Fruit fly (Drosophila melanogaster) whole organism, embryonic: ENCODE measurements around the gene PAPLA1.

Experiments
- Aef1 ChIP-seq: fragments of 200-800 bp; sonication (Bioruptor generic); IDR thresholded peaks from 3 replicates; pipeline ENCODE4 v1.3.6; 2022; ENCODE audit warnings: missing biosample characterization, missing genetic modification characterization
- Atf6 ChIP-seq: fragments of 200-800 bp; sonication (Bioruptor generic); IDR thresholded peaks from 2 replicates; pipeline ENCODE4 v1.3.6; 2022; ENCODE audit warnings: missing biosample characterization, missing genetic modification characterization
- Awh ChIP-seq: fragments of 200-800 bp; sonication (Bioruptor generic); IDR thresholded peaks from 2 replicates; pipeline ENCODE4, ENCODE4 v1.3.6; 2022; ENCODE audit warnings: missing biosample characterization, missing genetic modification characterization
- Blimp-1 ChIP-seq: fragments of 200-800 bp; sonication (Bioruptor generic); optimal IDR thresholded peaks from 3 replicates; lab custom pipeline; 2018; ENCODE audit warnings: missing biosample characterization, missing genetic modification characterization, mild to moderate bottlenecking, moderate library complexity, missing genetic modification reagents
- CG10321 ChIP-seq: fragments of 200-800 bp; sonication (Bioruptor generic); IDR thresholded peaks from 2 replicates; pipeline ENCODE4 v1.3.6; 2022; ENCODE audit warnings: missing biosample characterization, missing genetic modification characterization
- CG11456 ChIP-seq: fragments of 200-800 bp; sonication (Bioruptor generic); IDR thresholded peaks from 3 replicates; pipeline ENCODE4 v1.3.6; 2022; ENCODE audit warnings: missing biosample characterization, missing genetic modification characterization
- CG12769 ChIP-seq: fragments of 200-800 bp; sonication (Bioruptor generic); optimal IDR thresholded peaks from 2 replicates; lab custom pipeline; 2019; ENCODE audit warnings: missing biosample characterization, mild to moderate bottlenecking, missing genetic modification characterization, moderate library complexity
- CG13287 ChIP-seq: fragments of 200-800 bp; sonication (Bioruptor generic); IDR thresholded peaks from 2 replicates; pipeline ENCODE4 v1.3.6; 2022; ENCODE audit warnings: missing biosample characterization, missing genetic modification characterization; ENCODE audit not compliant: partially characterized antibody
- CG13894 ChIP-seq: fragments of 200-800 bp; sonication (Bioruptor generic); optimal IDR thresholded peaks from 3 replicates; lab custom pipeline; 2018; ENCODE audit warnings: missing biosample characterization, mild to moderate bottlenecking, missing genetic modification characterization, moderate library complexity
- CG14860 ChIP-seq: fragments of 200-800 bp; sonication (Bioruptor generic); IDR thresholded peaks from 3 replicates; pipeline ENCODE4 v1.3.6; 2022; ENCODE audit warnings: missing biosample characterization, missing genetic modification characterization; ENCODE audit not compliant: partially characterized antibody
- CG14965 ChIP-seq: fragments of 200-800 bp; sonication (Bioruptor generic); optimal IDR thresholded peaks from 2 replicates; lab custom pipeline; 2016; ENCODE audit warnings: missing biosample characterization, missing genetic modification characterization, borderline replicate concordance
- CG2129 ChIP-seq: fragments of 200-800 bp; sonication (Bioruptor generic); IDR thresholded peaks from 2 replicates; pipeline ENCODE4 v1.3.6; 2022; ENCODE audit warnings: missing biosample characterization, missing genetic modification characterization; ENCODE audit not compliant: partially characterized antibody
- CG4360 ChIP-seq: fragments of 200-800 bp; sonication (Bioruptor generic); IDR thresholded peaks from 2 replicates; pipeline ENCODE4 v1.3.6; 2022; ENCODE audit warnings: missing biosample characterization, missing genetic modification characterization
- CG6765 ChIP-seq: fragments of 200-800 bp; sonication (Bioruptor generic); optimal IDR thresholded peaks from 3 replicates; lab custom pipeline; 2017; ENCODE audit warnings: missing biosample characterization, mild to moderate bottlenecking, missing genetic modification characterization
- CG7987 ChIP-seq: fragments of 200-800 bp; sonication (Bioruptor generic); optimal IDR thresholded peaks from 2 replicates; lab custom pipeline; 2018; ENCODE audit warnings: missing biosample characterization, mild to moderate bottlenecking, missing genetic modification characterization, moderate library complexity
- CG8290 ChIP-seq, 3 experiments: fragments of 200-800 bp; sonication (Bioruptor generic); optimal IDR thresholded peaks; 2 replicates each; lab custom pipeline; 2016 to 2019; ENCODE audit warnings: missing biosample characterization in 3 of 3, missing genetic modification characterization in 3 of 3, mild to moderate bottlenecking in 2 of 3, moderate library complexity in 1 of 3
- CG8924 ChIP-seq: fragments of 200-800 bp; optimal IDR thresholded peaks from 3 replicates; lab custom pipeline; 2019; ENCODE audit warnings: missing biosample characterization, mild to moderate bottlenecking, missing genetic modification characterization, moderate library complexity
- CG9437 ChIP-seq: fragments of 200-800 bp; sonication (Bioruptor generic); optimal IDR thresholded peaks from 2 replicates; lab custom pipeline; 2018; ENCODE audit warnings: missing biosample characterization, mild to moderate bottlenecking, missing genetic modification characterization
- Eip74EF ChIP-seq, 2 experiments: fragments of 200-800 bp in 1 of 2; fragments of >200 bp in 1 of 2; sonication (Bioruptor generic) in 1 of 2; optimal IDR thresholded peaks; 2 replicates each; lab custom pipeline; 2017 to 2019; ENCODE audit warnings: missing biosample characterization in 2 of 2, missing genetic modification characterization in 2 of 2, mild to moderate bottlenecking in 1 of 2, moderate library complexity in 1 of 2
- Hr78 ChIP-seq, 2 experiments: fragments of 200-800 bp in 1 of 2; fragments of >200 bp in 1 of 2; sonication (Bioruptor generic) in 1 of 2; optimal IDR thresholded peaks; 2 replicates each; lab custom pipeline; 2017 to 2019; ENCODE audit warnings: missing biosample characterization in 2 of 2, missing genetic modification characterization in 2 of 2, mild to moderate bottlenecking in 1 of 2, moderate library complexity in 1 of 2
- MTF-1 ChIP-seq: fragments of 200-800 bp; sonication (Bioruptor generic); optimal IDR thresholded peaks from 2 replicates; lab custom pipeline; 2018; ENCODE audit warnings: missing biosample characterization, mild to moderate bottlenecking, missing genetic modification characterization, borderline replicate concordance
- Nf-YC ChIP-seq: fragments of 200-800 bp; optimal IDR thresholded peaks from 3 replicates; lab custom pipeline; 2019; ENCODE audit warnings: missing biosample characterization, mild to moderate bottlenecking, missing genetic modification characterization, moderate library complexity
- Pdp1 ChIP-seq, 2 experiments: fragments of 200-800 bp; sonication (Bioruptor generic); optimal IDR thresholded peaks; 3 replicates each; lab custom pipeline; 2016; ENCODE audit warnings: missing biosample characterization in 2 of 2, missing genetic modification characterization in 2 of 2, mild to moderate bottlenecking in 1 of 2, moderate library complexity in 1 of 2
- Six4 ChIP-seq: fragments of 200-800 bp; sonication (Bioruptor generic); optimal IDR thresholded peaks from 2 replicates; lab custom pipeline; 2016; ENCODE audit warnings: missing biosample characterization, missing genetic modification characterization
- Sox100B ChIP-seq: fragments of 200-800 bp; sonication (Bioruptor generic); optimal IDR thresholded peaks from 3 replicates; lab custom pipeline; 2018; ENCODE audit warnings: missing biosample characterization, mild to moderate bottlenecking, missing genetic modification characterization
- ab ChIP-seq: fragments of 200-800 bp; sonication (Bioruptor generic); optimal IDR thresholded peaks from 2 replicates; lab custom pipeline; 2016; ENCODE audit warnings: missing biosample characterization, missing genetic modification characterization
- abd-A ChIP-seq: fragments of 200-800 bp; sonication (Bioruptor generic); optimal IDR thresholded peaks from 3 replicates; lab custom pipeline; 2019; ENCODE audit warnings: missing biosample characterization, mild to moderate bottlenecking, missing genetic modification characterization, moderate library complexity
- ap ChIP-seq: fragments of 200-800 bp; sonication (Bioruptor generic); IDR thresholded peaks from 2 replicates; pipeline ENCODE4 v1.3.6; 2022; ENCODE audit warnings: missing biosample characterization, missing genetic modification characterization
- ash1 ChIP-seq: fragments of 200-800 bp; sonication (Bioruptor generic); optimal IDR thresholded peaks from 2 replicates; lab custom pipeline; 2018; ENCODE audit warnings: missing biosample characterization, mild to moderate bottlenecking, missing genetic modification characterization
- corto ChIP-seq: fragments of 200-800 bp; sonication (Bioruptor generic); optimal IDR thresholded peaks from 2 replicates; lab custom pipeline; 2016; ENCODE audit warnings: missing biosample characterization, mild to moderate bottlenecking, missing genetic modification characterization, moderate library complexity
- crol ChIP-seq: fragments of 200-800 bp; sonication (Bioruptor generic); IDR thresholded peaks from 2 replicates; pipeline ENCODE4 v1.3.6; 2022; ENCODE audit warnings: missing biosample characterization, missing genetic modification characterization
- cwo ChIP-seq: fragments of 200-800 bp; sonication (Bioruptor generic); optimal IDR thresholded peaks from 3 replicates; lab custom pipeline; 2017; ENCODE audit warnings: missing biosample characterization, missing genetic modification characterization, mild to moderate bottlenecking, moderate library complexity, missing genetic modification reagents
- exex ChIP-seq: fragments of 200-800 bp; sonication (Bioruptor generic); optimal IDR thresholded peaks from 4 replicates; lab custom pipeline; 2018; ENCODE audit warnings: missing biosample characterization, mild to moderate bottlenecking, missing genetic modification characterization, moderate library complexity
- fd102C ChIP-seq: fragments of 200-800 bp; sonication (Bioruptor generic); optimal IDR thresholded peaks from 2 replicates; lab custom pipeline; 2018; ENCODE audit warnings: missing biosample characterization, mild to moderate bottlenecking, missing genetic modification characterization, moderate library complexity
- grn ChIP-seq: fragments of 200-800 bp; sonication (Bioruptor generic); optimal IDR thresholded peaks from 3 replicates; lab custom pipeline; 2017; ENCODE audit warnings: missing biosample characterization, missing genetic modification characterization
- gro ChIP-seq: fragments of 200-800 bp; sonication (Bioruptor generic); optimal IDR thresholded peaks from 2 replicates; lab custom pipeline; 2016; ENCODE audit warnings: missing biosample characterization, missing genetic modification characterization
- insv ChIP-seq, 2 experiments: fragments of 200-800 bp; sonication (Bioruptor generic); optimal IDR thresholded peaks; 3 replicates each; lab custom pipeline; 2016 to 2018; ENCODE audit warnings: missing biosample characterization in 2 of 2, missing genetic modification characterization in 2 of 2
- jigr1 ChIP-seq: fragments of 200-800 bp; sonication (Bioruptor generic); IDR thresholded peaks from 3 replicates; pipeline ENCODE4 v1.3.6; 2022; ENCODE audit warnings: missing biosample characterization, missing genetic modification characterization
- lbe ChIP-seq: fragments of 200-800 bp; sonication (Bioruptor generic); optimal IDR thresholded peaks from 2 replicates; lab custom pipeline; 2016; ENCODE audit warnings: missing biosample characterization, mild to moderate bottlenecking, missing genetic modification characterization
- lmd ChIP-seq: fragments of 200-800 bp; sonication (Bioruptor generic); IDR thresholded peaks from 2 replicates; pipeline ENCODE4 v1.3.6; 2022; ENCODE audit warnings: missing biosample characterization, missing genetic modification characterization
- lola ChIP-seq, 3 experiments: fragments of >200 bp in 2 of 3; fragments of 200-800 bp in 1 of 3; sonication (Bioruptor generic) in 1 of 3; optimal IDR thresholded peaks; 2 replicates each; lab custom pipeline; 2017 to 2019; ENCODE audit warnings: missing biosample characterization in 3 of 3, missing genetic modification characterization in 3 of 3, mild to moderate bottlenecking in 1 of 3, moderate library complexity in 1 of 3
- luna ChIP-seq: fragments of 200-800 bp; sonication (Bioruptor generic); optimal IDR thresholded peaks from 2 replicates; lab custom pipeline; 2016; ENCODE audit warnings: missing biosample characterization, missing genetic modification characterization
- pum ChIP-seq: fragments of 200-800 bp; sonication (Bioruptor generic); optimal IDR thresholded peaks from 2 replicates; lab custom pipeline; 2016; ENCODE audit warnings: missing biosample characterization, missing genetic modification characterization
- rib ChIP-seq: fragments of 200-800 bp; sonication (Bioruptor generic); IDR thresholded peaks from 2 replicates; pipeline ENCODE4 v1.3.6; 2022; ENCODE audit warnings: missing biosample characterization, missing genetic modification characterization
- salm ChIP-seq: fragments of 200-800 bp; sonication (Bioruptor generic); optimal IDR thresholded peaks from 2 replicates; lab custom pipeline; 2018; ENCODE audit warnings: missing biosample characterization, mild to moderate bottlenecking, missing genetic modification characterization
- stc ChIP-seq: fragments of 200-800 bp; sonication (Bioruptor generic); IDR thresholded peaks from 2 replicates; pipeline ENCODE4 v1.3.6; 2022; ENCODE audit warnings: missing biosample characterization, missing genetic modification characterization
- toy ChIP-seq: fragments of 200-800 bp; sonication (Bioruptor generic); IDR thresholded peaks from 2 replicates; pipeline ENCODE4 v1.3.6; 2022; ENCODE audit warnings: missing biosample characterization, missing genetic modification characterization
- vvl ChIP-seq: fragments of 200-800 bp; sonication (Bioruptor generic); IDR thresholded peaks from 2 replicates; pipeline ENCODE4 v1.3.6; 2022; ENCODE audit warnings: missing biosample characterization, missing genetic modification characterization
- yki ChIP-seq: fragments of >200 bp; optimal IDR thresholded peaks from 3 replicates; lab custom pipeline; 2018
- zfh1 ChIP-seq: fragments of 200-800 bp; sonication (Bioruptor generic); IDR thresholded peaks from 3 replicates; pipeline ENCODE4 v1.3.6; 2022; ENCODE audit warnings: missing biosample characterization, missing genetic modification characterization

The PAPLA1 gene

DNA sequence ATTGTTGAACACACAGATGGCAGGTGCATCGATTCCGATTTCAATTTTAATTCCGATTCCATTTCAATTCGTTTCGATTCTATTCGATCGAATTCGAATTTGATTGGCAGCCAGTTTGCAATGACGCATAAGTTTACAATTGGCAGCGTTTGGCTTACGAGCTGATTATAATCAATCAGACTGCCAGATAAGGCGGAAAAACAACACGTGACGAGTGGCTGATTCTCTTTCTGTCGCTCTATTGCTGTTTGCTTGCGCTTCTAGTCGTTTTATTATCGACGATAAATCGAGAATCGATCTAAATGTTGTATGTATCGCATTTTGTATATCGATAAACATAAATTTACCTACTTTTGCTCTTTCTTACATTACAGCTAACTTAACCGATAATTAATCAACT is 54.7 kb downstream of the PAPLA1 start:
- TF ChIP-seq cwo (peak; percentile 74), ab (no peak), zfh1 (GFP tag; lab: Robert Waterston, UW) (no peak), pum (GFP tag; lab: Kevin White, UChicago) (no peak), lbe (GFP tag; lab: Kevin White, UChicago) (no peak), CG10321 (GFP tag; lab: Robert Waterston, UW) (no peak), CG9437 (GFP tag; lab: Kevin White, UChicago) (no peak), insv (GFP tag; optimal IDR thresholded peaks at IDR 0.05; lab: Kevin White, UChicago) (no peak), corto (no peak), exex (tag; lab: Kevin White, UChicago) (peak; percentile 28), MTF-1 (GFP tag; lab: Kevin White, UChicago) (no peak), CG7987 (peak; percentile 87), abd-A (tag; lab: Kevin White, UChicago) (no peak), fd102C (GFP tag; lab: Kevin White, UChicago) (no peak), CG14860 (GFP tag; lab: Robert Waterston, UW) (no peak), CG14965 (no peak), Pdp1 (GFP tag; optimal IDR thresholded peaks at IDR 0.05; lab: Kevin White, UChicago) (no peak), toy (no peak), grn (GFP tag; lab: Kevin White, UChicago) (peak; percentile 84), ap (no peak), CG8290 (GFP tag; optimal IDR thresholded peaks at IDR 0.05; lab: Kevin White, UChicago) (no peak), CG8290 (tag; optimal IDR thresholded peaks at IDR 0.05; lab: Kevin White, UChicago) (peak in 1 of 2 experiments; percentile 9), Six4 (GFP tag; lab: Kevin White, UChicago) (no peak), lmd (GFP tag; lab: Robert Waterston, UW) (no peak), stc (GFP tag; lab: Robert Waterston, UW) (no peak), CG13894 (no peak), CG8924 (tag; lab: Kevin White, UChicago) (no peak), CG11456 (no peak)

- TF ChIP-seq CG13287 (GFP tag; lab: Robert Waterston, UW) (peak; percentile 8; the same call in 1 of the 2 replicates), Atf6 (GFP tag; lab: Robert Waterston, UW) (0 out of 2 replicates have a peak, but pooled peaks have one; percentile 21), salm (no peak), CG12769 (tag; lab: Kevin White, UChicago) (peak; percentile 40), CG2129 (GFP tag; lab: Robert Waterston, UW) (no peak), Sox100B (GFP tag; lab: Kevin White, UChicago) (no peak), Aef1 (GFP tag; lab: Robert Waterston, UW) (peak; percentile 64; the same call in 2 of the 3 replicates), vvl (GFP tag; lab: Robert Waterston, UW) (peak; percentile 88), Blimp-1 (GFP tag; lab: Kevin White, UChicago) (peak; percentile 45), CG4360 (GFP tag; lab: Robert Waterston, UW) (peak; percentile 64), yki (lab: Kevin White, UChicago) (peak; percentile 49), rib (peak; percentile 60), luna (GFP tag; lab: Kevin White, UChicago) (no peak), crol (GFP tag; lab: Robert Waterston, UW) (peak; percentile 92), CG6765 (GFP tag; lab: Kevin White, UChicago) (no peak), Eip74EF (GFP tag; optimal IDR thresholded peaks at IDR 0.05; lab: Kevin White, UChicago) (peak in 1 of 2 experiments; percentile 11), Awh (peak; percentile 92), Hr78 (GFP tag; optimal IDR thresholded peaks at IDR 0.05; lab: Kevin White, UChicago) (peak in 1 of 2 experiments; percentile 79), exex (tag; lab: Kevin White, UChicago) (peak; percentile 19), lola (GFP tag; optimal IDR thresholded peaks at IDR 0.05; lab: Kevin White, UChicago) (peak in 1 of 3 experiments; percentile 0), Nf-YC (peak; percentile 10), jigr1 (GFP tag; lab: Robert Waterston, UW) (no peak), ash1 (GFP tag; lab: Kevin White, UChicago) (no peak), CG10321 (GFP tag; lab: Robert Waterston, UW) (peak; percentile 75), gro (GFP tag; lab: Kevin White, UChicago) (peak; percentile 7)
Observed at dm6 chr2L:8104094-8104493, 55.3 kb downstream of the PAPLA1 start.
